Fruit fly (Drosophila melanogaster): ENCODE data around the gene CG14540.

CG14540 gene

DNA sequence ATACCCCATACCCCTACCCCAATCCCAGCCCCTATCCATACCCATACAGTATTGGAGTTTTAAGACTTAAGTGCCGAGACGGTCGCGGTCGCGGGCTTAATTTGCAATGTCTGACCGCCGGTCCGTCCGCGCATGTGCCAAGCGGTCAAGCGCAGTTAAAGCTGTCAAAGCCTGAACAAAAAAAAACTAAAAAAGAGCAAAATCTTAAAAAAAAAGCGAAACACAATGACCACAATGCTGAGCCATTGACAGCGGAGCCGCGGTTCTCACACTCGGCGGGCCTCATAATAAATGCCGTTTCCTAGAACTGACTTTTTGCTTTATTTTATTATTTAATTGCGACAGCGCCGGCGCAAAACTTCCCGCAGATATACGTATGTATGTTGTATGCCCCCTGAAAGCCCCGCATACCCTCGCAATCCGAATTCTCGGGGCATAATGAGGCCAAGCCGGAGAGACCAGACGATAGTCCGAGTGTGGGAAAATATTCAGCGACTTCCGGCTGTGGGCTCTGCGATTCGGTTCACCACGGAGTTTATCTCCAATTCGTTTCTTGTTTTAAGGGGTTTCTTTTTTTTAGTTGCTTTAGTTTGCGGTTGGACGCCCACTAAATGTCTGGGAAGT lies 45.4 kb downstream of the CG14540 start:
- TF ChIP-seq CG17806 (tag; optimal IDR thresholded peaks at IDR 0.05) (peak; percentile 20), CG9948 (tag; optimal IDR thresholded peaks at IDR 0.05) (no peak), Pif1A (GFP tag; optimal IDR thresholded peaks at IDR 0.05) (peak; percentile 34), CG10348 (GFP tag; IDR thresholded peaks at IDR 0.05) (no peak), CG32121 (GFP tag; IDR thresholded peaks at IDR 0.05) (0 out of 2 replicates have a peak, but pooled peaks have one; percentile 12), CG4496 (GFP tag; IDR thresholded peaks at IDR 0.05) (no peak; the same call in 2 of the 3 replicates), CG15710 (tag; optimal IDR thresholded peaks at IDR 0.05) (peak; percentile 53), D1 (tag; optimal IDR thresholded peaks at IDR 0.05) (peak; percentile 10), gl (tag; optimal IDR thresholded peaks at IDR 0.05) (peak; percentile 82), CG12605 (GFP tag; IDR thresholded peaks at IDR 0.05) (peak; percentile 32; the same call in 1 of the 2 replicates), CG34367 (tag; optimal IDR thresholded peaks at IDR 0.05) (peak; percentile 32), rn (GFP tag; IDR thresholded peaks at IDR 0.05) (no peak), EcR (GFP tag; optimal IDR thresholded peaks at IDR 0.05) (peak; percentile 85), CG8159 (tag; optimal IDR thresholded peaks at IDR 0.05) (peak; percentile 69), CG13204 (GFP tag; optimal IDR thresholded peaks at IDR 0.05) (peak; percentile 89), fd96Ca (GFP tag; IDR thresholded peaks at IDR 0.05) (no peak)

DNA sequence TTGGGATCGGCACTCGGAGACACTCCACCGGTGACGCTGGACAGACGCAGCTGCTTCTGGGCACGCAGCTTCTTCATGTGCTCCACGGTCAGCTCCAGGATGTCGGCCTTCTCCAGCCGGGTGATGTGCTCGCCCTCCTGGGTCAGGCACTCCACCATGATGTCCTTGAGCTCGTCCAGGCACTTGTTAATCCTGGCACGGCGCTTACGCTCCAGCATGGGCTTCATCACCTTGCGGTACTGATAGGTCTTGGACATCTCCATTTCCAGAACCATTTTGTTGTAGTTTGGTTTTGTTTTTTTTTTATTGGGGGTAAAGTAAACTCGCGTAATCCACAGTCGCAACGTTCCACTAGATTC lies 46.5 kb downstream of the CG14540 start:
- TF ChIP-seq Pif1B (GFP tag; optimal IDR thresholded peaks at IDR 0.05), result no peak

dm6 chr3R:26005978-26006934 lies 47.2 kb downstream of the CG14540 start:
- TF ChIP-seq gl (tag; optimal IDR thresholded peaks at IDR 0.05) (peak; percentile 60), CG9948 (tag; optimal IDR thresholded peaks at IDR 0.05) (no peak), CG15710 (tag; optimal IDR thresholded peaks at IDR 0.05) (peak; percentile 50), D1 (tag; optimal IDR thresholded peaks at IDR 0.05) (no peak), CG13204 (GFP tag; optimal IDR thresholded peaks at IDR 0.05) (peak; percentile 98), Pif1B (GFP tag; optimal IDR thresholded peaks at IDR 0.05) (peak; percentile 34), Snoo (tag; optimal IDR thresholded peaks at IDR 0.05) (peak; percentile 37), CG10348 (GFP tag; IDR thresholded peaks at IDR 0.05) (no peak), CG4496 (GFP tag; IDR thresholded peaks at IDR 0.05) (peak; percentile 48; the same call in 2 of the 3 replicates), Ets98B (GFP tag; IDR thresholded peaks at IDR 0.05) (peak; percentile 39; the same call in 1 of the 2 replicates), fd96Ca (GFP tag; IDR thresholded peaks at IDR 0.05) (peak; percentile 62; the same call in 2 of the 3 replicates), CG12605 (GFP tag; IDR thresholded peaks at IDR 0.05) (peak; percentile 37), EcR (GFP tag; optimal IDR thresholded peaks at IDR 0.05) (peak; percentile 94), CG34367 (tag; optimal IDR thresholded peaks at IDR 0.05) (peak; percentile 35), CG8159 (tag; optimal IDR thresholded peaks at IDR 0.05) (peak; percentile 40), CG32121 (GFP tag; IDR thresholded peaks at IDR 0.05) (no peak), CG8301 (tag; optimal IDR thresholded peaks at IDR 0.05) (peak; percentile 14), rn (GFP tag; IDR thresholded peaks at IDR 0.05) (0 out of 2 replicates have a peak, but pooled peaks have one; percentile 13), CG14655 (GFP tag; optimal IDR thresholded peaks at IDR 0.05) (peak; percentile 12), Pif1A (GFP tag; optimal IDR thresholded peaks at IDR 0.05) (peak; percentile 11), CG17806 (tag; optimal IDR thresholded peaks at IDR 0.05) (peak; percentile 11)

dm6 chr3R:26007298-26007697 lies 48.2 kb downstream of the CG14540 start:
- TF ChIP-seq D1 (tag; optimal IDR thresholded peaks at IDR 0.05) (no peak), Pif1A (GFP tag; optimal IDR thresholded peaks at IDR 0.05) (no peak), Snoo (tag; optimal IDR thresholded peaks at IDR 0.05) (no peak), CG13204 (GFP tag; optimal IDR thresholded peaks at IDR 0.05) (no peak), Pif1B (GFP tag; optimal IDR thresholded peaks at IDR 0.05) (no peak), CG9948 (tag; optimal IDR thresholded peaks at IDR 0.05) (no peak), CG17806 (tag; optimal IDR thresholded peaks at IDR 0.05) (no peak), CG8301 (tag; optimal IDR thresholded peaks at IDR 0.05) (no peak), CG10348 (GFP tag; IDR thresholded peaks at IDR 0.05) (no peak), Ets98B (GFP tag; IDR thresholded peaks at IDR 0.05) (no peak), gl (tag; optimal IDR thresholded peaks at IDR 0.05) (no peak), CG8159 (tag; optimal IDR thresholded peaks at IDR 0.05) (no peak), rn (GFP tag; IDR thresholded peaks at IDR 0.05) (no peak), EcR (GFP tag; optimal IDR thresholded peaks at IDR 0.05) (no peak), CG12605 (GFP tag; IDR thresholded peaks at IDR 0.05) (no peak), CG4496 (GFP tag; IDR thresholded peaks at IDR 0.05) (no peak), CG15710 (tag; optimal IDR thresholded peaks at IDR 0.05) (no peak), CG14655 (GFP tag; optimal IDR thresholded peaks at IDR 0.05) (no peak)

DNA sequence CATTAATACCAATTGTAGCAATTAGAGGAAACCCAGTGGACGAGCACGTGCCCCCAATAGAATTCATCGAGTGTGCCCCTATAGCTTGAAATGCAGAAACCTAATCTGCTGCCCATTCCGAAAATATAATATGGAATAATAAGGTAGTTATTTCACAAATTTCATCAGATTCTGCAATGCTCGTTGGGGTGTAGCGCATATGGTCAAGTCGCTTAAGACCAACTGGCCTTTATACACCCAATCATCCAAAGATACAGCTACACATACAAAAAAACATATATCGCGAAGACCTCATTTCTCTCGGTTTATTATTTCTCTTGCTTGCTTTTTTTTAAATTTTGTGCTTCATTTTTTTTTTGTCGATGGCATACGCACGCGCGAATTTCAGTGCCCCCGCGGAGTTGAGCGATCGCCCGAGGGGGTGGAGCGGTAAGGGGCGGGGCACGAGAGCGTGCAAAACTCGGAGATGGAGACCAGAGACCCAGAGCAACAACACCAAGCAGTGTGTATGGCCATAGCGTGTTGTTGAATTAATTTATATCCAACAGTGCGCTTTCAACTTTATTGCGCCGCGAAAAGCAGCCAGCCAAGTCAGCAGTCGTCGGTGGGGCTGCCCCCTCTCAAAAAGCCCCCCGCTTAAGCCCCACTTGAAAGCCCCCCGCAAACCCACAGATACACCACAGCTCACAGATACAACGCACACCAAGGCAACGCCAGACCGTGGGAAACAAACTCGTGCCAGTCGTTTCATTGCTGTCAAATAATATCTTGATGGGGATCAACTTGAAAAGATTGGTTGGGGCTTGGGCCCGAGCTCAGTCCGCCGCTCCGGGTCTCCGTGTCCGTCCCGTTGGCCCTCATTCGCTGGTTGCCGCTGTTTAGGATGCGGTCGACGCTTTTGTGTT lies 49.1 kb downstream of the CG14540 start:
- TF ChIP-seq EcR (GFP tag; optimal IDR thresholded peaks at IDR 0.05) (peak; percentile 93), CG9948 (tag; optimal IDR thresholded peaks at IDR 0.05) (peak; percentile 31), CG12605 (GFP tag; IDR thresholded peaks at IDR 0.05) (peak; percentile 75), CG17806 (tag; optimal IDR thresholded peaks at IDR 0.05) (peak; percentile 65), CG32121 (GFP tag; IDR thresholded peaks at IDR 0.05) (peak; percentile 49; the same call in 1 of the 2 replicates), Pif1A (GFP tag; optimal IDR thresholded peaks at IDR 0.05) (peak; percentile 59), fd96Ca (GFP tag; IDR thresholded peaks at IDR 0.05) (peak; percentile 73), CG15710 (tag; optimal IDR thresholded peaks at IDR 0.05) (peak; percentile 74), CG8301 (tag; optimal IDR thresholded peaks at IDR 0.05) (peak; percentile 10), CG14655 (GFP tag; optimal IDR thresholded peaks at IDR 0.05) (peak; percentile 19), Pif1B (GFP tag; optimal IDR thresholded peaks at IDR 0.05) (peak; percentile 52), rn (GFP tag; IDR thresholded peaks at IDR 0.05) (peak; percentile 52), CG13204 (GFP tag; optimal IDR thresholded peaks at IDR 0.05) (peak; percentile 91), CG8159 (tag; optimal IDR thresholded peaks at IDR 0.05) (peak; percentile 69), CG4496 (GFP tag; IDR thresholded peaks at IDR 0.05) (peak; percentile 86), Snoo (tag; optimal IDR thresholded peaks at IDR 0.05) (peak; percentile 61), CG34367 (tag; optimal IDR thresholded peaks at IDR 0.05) (peak; percentile 66), CG10348 (GFP tag; IDR thresholded peaks at IDR 0.05) (no peak), Ets98B (GFP tag; IDR thresholded peaks at IDR 0.05) (peak; percentile 76), gl (tag; optimal IDR thresholded peaks at IDR 0.05) (peak; percentile 92), D1 (tag; optimal IDR thresholded peaks at IDR 0.05) (no peak)
